Fruit fly (Drosophila melanogaster) whole organism: Measurements from ENCODE around the gene zfh2.

Source experiments
- CG8478 ChIP-seq: fragments of >200 bp; optimal IDR thresholded peaks from 2 replicates; lab custom pipeline; 2018; ENCODE audit warnings: inconsistent platforms
- Dll ChIP-seq: fragments of >200 bp; optimal IDR thresholded peaks from 2 replicates; lab custom pipeline; 2017
- EcR ChIP-seq, 2 experiments: fragments of >200 bp; optimal IDR thresholded peaks; 2 replicates each; lab custom pipeline; 2017; ENCODE audit warnings: missing biosample characterization in 2 of 2, missing genetic modification characterization in 2 of 2, missing genetic modification reagents in 2 of 2
- pan ChIP-seq: fragments of >200 bp; optimal IDR thresholded peaks from 2 replicates; lab custom pipeline; 2017
- psq ChIP-seq: fragments of >200 bp; optimal IDR thresholded peaks from 2 replicates; lab custom pipeline; 2017
- usp ChIP-seq: fragments of >200 bp; optimal IDR thresholded peaks from 2 replicates; lab custom pipeline; 2017; ENCODE audit warnings: missing biosample characterization, missing genetic modification characterization, mixed read lengths

dm6 chr4:501479-501993 lies at the start of gene zfh2:
- TF ChIP-seq CG8478 (lab: Kevin White, UChicago): no peak
- TF ChIP-seq psq (lab: Kevin White, UChicago): no peak
- TF ChIP-seq pan (lab: Kevin White, UChicago): no peak
- no peak for TF ChIP-seq usp
- TF ChIP-seq EcR (GFP tag; optimal IDR thresholded peaks at IDR 0.05; lab: Kevin White, UChicago): no peak
- no peak for TF ChIP-seq Dll (lab: Kevin White, UChicago)
